Fruit fly (Drosophila melanogaster) whole organism, prepupa: ENCODE data around the gene ND-20L.

Experiments
- CG10669 ChIP-seq: fragments of 200-800 bp; sonication (Bioruptor generic); optimal IDR thresholded peaks from 3 replicates; lab custom pipeline; 2018; ENCODE audit warnings: missing biosample characterization, mild to moderate bottlenecking, missing genetic modification characterization, moderate library complexity
- CG11294 ChIP-seq: fragments of 200-800 bp; sonication (Bioruptor generic); IDR thresholded peaks from 2 replicates; pipeline ENCODE4 v1.3.6; 2022; ENCODE audit warnings: missing biosample characterization, missing genetic modification characterization
- CG11762 ChIP-seq: fragments of 200-800 bp; sonication (Bioruptor generic); optimal IDR thresholded peaks from 3 replicates; lab custom pipeline; 2016; ENCODE audit warnings: missing biosample characterization, missing genetic modification characterization; ENCODE audit not compliant: insufficient read depth
- CG11902 ChIP-seq: fragments of 200-800 bp; sonication (Bioruptor generic); optimal IDR thresholded peaks from 3 replicates; lab custom pipeline; 2016; ENCODE audit warnings: missing biosample characterization, missing genetic modification characterization
- CG15336 ChIP-seq: fragments of 200-800 bp; sonication (Bioruptor generic); IDR thresholded peaks from 2 replicates; pipeline ENCODE4 v1.3.6; 2022; ENCODE audit warnings: missing biosample characterization, missing genetic modification characterization
- CG1621 ChIP-seq: fragments of 200-800 bp; sonication (Bioruptor generic); optimal IDR thresholded peaks from 3 replicates; lab custom pipeline; 2018; ENCODE audit warnings: missing biosample characterization, mild to moderate bottlenecking, missing genetic modification characterization
- CG3032 ChIP-seq: fragments of 200-800 bp; optimal IDR thresholded peaks from 2 replicates; lab custom pipeline; 2019; ENCODE audit warnings: missing biosample characterization, mild to moderate bottlenecking, missing genetic modification characterization, moderate library complexity
- CG31627 ChIP-seq: fragments of 200-800 bp; sonication (Bioruptor generic); optimal IDR thresholded peaks from 3 replicates; lab custom pipeline; 2016; ENCODE audit warnings: missing biosample characterization, missing genetic modification characterization
- CG32006 ChIP-seq: fragments of 200-800 bp; sonication (Bioruptor generic); optimal IDR thresholded peaks from 3 replicates; lab custom pipeline; 2017; ENCODE audit warnings: missing biosample characterization, mild to moderate bottlenecking, missing genetic modification characterization
- CG34406 ChIP-seq: fragments of 200-800 bp; sonication (Bioruptor generic); optimal IDR thresholded peaks from 3 replicates; lab custom pipeline; 2016; ENCODE audit warnings: missing biosample characterization, missing genetic modification characterization
- CG4318 ChIP-seq: fragments of 200-800 bp; sonication (Bioruptor generic); optimal IDR thresholded peaks from 3 replicates; lab custom pipeline; 2017; ENCODE audit warnings: missing biosample characterization, mild to moderate bottlenecking, missing genetic modification characterization
- CG6163 ChIP-seq: fragments of 200-800 bp; sonication (Bioruptor generic); IDR thresholded peaks from 3 replicates; pipeline ENCODE4 v1.3.6; 2022; ENCODE audit warnings: missing biosample characterization, missing genetic modification characterization
- CG6276 ChIP-seq: fragments of 200-800 bp; sonication (Bioruptor generic); optimal IDR thresholded peaks from 2 replicates; lab custom pipeline; 2017; ENCODE audit warnings: missing biosample characterization, mild to moderate bottlenecking, missing genetic modification characterization
- CG6792 ChIP-seq: fragments of 200-800 bp; sonication (Bioruptor generic); optimal IDR thresholded peaks from 3 replicates; lab custom pipeline; 2016; ENCODE audit warnings: missing biosample characterization, missing genetic modification characterization
- CG6808 ChIP-seq: fragments of 200-800 bp; sonication (Bioruptor generic); optimal IDR thresholded peaks from 3 replicates; lab custom pipeline; 2017; ENCODE audit warnings: missing biosample characterization, missing genetic modification characterization, mild to moderate bottlenecking, moderate library complexity, missing genetic modification reagents
- CG6854 ChIP-seq: fragments of 200-800 bp; sonication (Bioruptor generic); optimal IDR thresholded peaks from 2 replicates; lab custom pipeline; 2017; ENCODE audit warnings: missing biosample characterization, mild to moderate bottlenecking, missing genetic modification characterization
- CG7368 ChIP-seq: fragments of 200-800 bp; sonication (Bioruptor generic); optimal IDR thresholded peaks from 3 replicates; lab custom pipeline; 2016; ENCODE audit warnings: missing biosample characterization, missing genetic modification characterization
- CG8119 ChIP-seq: fragments of 200-800 bp; sonication (Bioruptor generic); IDR thresholded peaks from 3 replicates; pipeline ENCODE4 v1.3.6; 2022; ENCODE audit warnings: missing biosample characterization, missing genetic modification characterization
- CG8319 ChIP-seq: fragments of 200-800 bp; sonication (Bioruptor generic); optimal IDR thresholded peaks from 3 replicates; lab custom pipeline; 2016; ENCODE audit warnings: missing biosample characterization, missing genetic modification characterization
- CG8632 ChIP-seq: fragments of 200-800 bp; sonication (Bioruptor generic); optimal IDR thresholded peaks from 3 replicates; lab custom pipeline; 2016; ENCODE audit warnings: missing biosample characterization, missing genetic modification characterization
- CG9139 ChIP-seq: fragments of 200-800 bp; sonication (Bioruptor generic); optimal IDR thresholded peaks from 3 replicates; lab custom pipeline; 2017; ENCODE audit warnings: missing biosample characterization, mild to moderate bottlenecking, missing genetic modification characterization
- Eip75B ChIP-seq: fragments of 200-800 bp; sonication (Bioruptor generic); optimal IDR thresholded peaks from 3 replicates; lab custom pipeline; 2016; ENCODE audit warnings: missing biosample characterization, missing genetic modification characterization
- Eip78C ChIP-seq: fragments of 200-800 bp; sonication (Bioruptor generic); peaks from one replicate; lab custom pipeline; 2016; ENCODE audit warnings: missing biosample characterization, missing genetic modification characterization
- Eip93F ChIP-seq: fragments of 200-800 bp; sonication (Bioruptor generic); optimal IDR thresholded peaks from 2 replicates; lab custom pipeline; 2016; ENCODE audit warnings: missing biosample characterization, mild to moderate bottlenecking, missing genetic modification characterization
- Ets21C ChIP-seq: fragments of 200-800 bp; sonication (Bioruptor generic); optimal IDR thresholded peaks from 3 replicates; lab custom pipeline; 2016; ENCODE audit warnings: missing biosample characterization, missing genetic modification characterization
- Ets96B ChIP-seq: fragments of 200-800 bp; optimal IDR thresholded peaks from 2 replicates; lab custom pipeline; 2019; ENCODE audit warnings: missing biosample characterization, mild to moderate bottlenecking, missing genetic modification characterization, moderate library complexity
- Gug ChIP-seq: fragments of 200-800 bp; sonication (Bioruptor generic); IDR thresholded peaks from 2 replicates; pipeline ENCODE4 v1.3.6; 2022; ENCODE audit warnings: missing biosample characterization, missing genetic modification characterization
- Hr38 ChIP-seq: sonication (Bioruptor generic); optimal IDR thresholded peaks from 2 replicates; lab custom pipeline; 2016; ENCODE audit warnings: missing biosample characterization, missing genetic modification characterization
- Hr39 ChIP-seq: fragments of 200-800 bp; sonication (Bioruptor generic); optimal IDR thresholded peaks from 2 replicates; lab custom pipeline; 2016; ENCODE audit warnings: missing biosample characterization, missing genetic modification characterization
- Lpt ChIP-seq: fragments of 200-800 bp; sonication (Bioruptor generic); optimal IDR thresholded peaks from 3 replicates; lab custom pipeline; 2016; ENCODE audit warnings: missing biosample characterization, missing genetic modification characterization
- Met ChIP-seq: fragments of 200-800 bp; sonication (Bioruptor generic); optimal IDR thresholded peaks from 3 replicates; lab custom pipeline; 2016; ENCODE audit warnings: missing biosample characterization, missing genetic modification characterization
- Smox ChIP-seq: fragments of 200-800 bp; sonication (Bioruptor generic); optimal IDR thresholded peaks from 3 replicates; lab custom pipeline; 2016; ENCODE audit warnings: missing biosample characterization, missing genetic modification characterization
- Sox14 ChIP-seq: fragments of 200-800 bp; sonication (Bioruptor generic); optimal IDR thresholded peaks from 3 replicates; lab custom pipeline; 2016; ENCODE audit warnings: missing biosample characterization, missing genetic modification characterization
- Sox15 ChIP-seq: fragments of 200-800 bp; sonication (Bioruptor generic); optimal IDR thresholded peaks from 3 replicates; lab custom pipeline; 2016; ENCODE audit warnings: missing biosample characterization, missing genetic modification characterization
- cyc ChIP-seq: fragments of 200-800 bp; sonication (Bioruptor generic); optimal IDR thresholded peaks from 3 replicates; lab custom pipeline; 2016; ENCODE audit warnings: missing biosample characterization, missing genetic modification characterization
- dac ChIP-seq: fragments of 200-800 bp; sonication (Bioruptor generic); optimal IDR thresholded peaks from 2 replicates; lab custom pipeline; 2017; ENCODE audit warnings: missing biosample characterization, mild to moderate bottlenecking, missing genetic modification characterization
- dsx ChIP-seq: fragments of 200-800 bp; optimal IDR thresholded peaks from 3 replicates; lab custom pipeline; 2019; ENCODE audit warnings: missing biosample characterization, mild to moderate bottlenecking, missing genetic modification characterization, moderate library complexity; ENCODE audit not compliant: poor library complexity, severe bottlenecking
- eg ChIP-seq: fragments of 200-800 bp; sonication (Bioruptor generic); IDR thresholded peaks from 3 replicates; pipeline ENCODE4 v1.3.6; 2022; ENCODE audit warnings: missing biosample characterization, missing genetic modification characterization
- esn ChIP-seq: fragments of 200-800 bp; sonication (Bioruptor generic); optimal IDR thresholded peaks from 2 replicates; lab custom pipeline; 2016; ENCODE audit warnings: missing biosample characterization, mild to moderate bottlenecking, missing genetic modification characterization, moderate library complexity
- fd85E ChIP-seq: fragments of 200-800 bp; sonication (Bioruptor generic); optimal IDR thresholded peaks from 3 replicates; lab custom pipeline; 2016; ENCODE audit warnings: missing biosample characterization, missing genetic modification characterization
- lz ChIP-seq: fragments of 200-800 bp; sonication (Bioruptor generic); optimal IDR thresholded peaks from 3 replicates; lab custom pipeline; 2016; ENCODE audit warnings: missing biosample characterization, missing genetic modification characterization
- net ChIP-seq: fragments of 200-800 bp; sonication (Bioruptor generic); optimal IDR thresholded peaks from 3 replicates; lab custom pipeline; 2016; ENCODE audit warnings: missing biosample characterization, missing genetic modification characterization
- salr ChIP-seq, 2 experiments: fragments of 200-800 bp; sonication (Bioruptor generic); optimal IDR thresholded peaks; 3 replicates each; lab custom pipeline; 2016 to 2018; ENCODE audit warnings: missing biosample characterization in 2 of 2, missing genetic modification characterization in 2 of 2, mild to moderate bottlenecking in 1 of 2
- spab ChIP-seq: fragments of 200-800 bp; sonication (Bioruptor generic); optimal IDR thresholded peaks from 2 replicates; lab custom pipeline; 2017; ENCODE audit warnings: missing biosample characterization, mild to moderate bottlenecking, missing genetic modification characterization, missing genetic modification reagents
- ss ChIP-seq, 2 experiments: fragments of 200-800 bp; sonication (Bioruptor generic); optimal IDR thresholded peaks; 2 replicates in 1 of 2; 3 replicates in 1 of 2; lab custom pipeline; 2017 to 2018; ENCODE audit warnings: mild to moderate bottlenecking in 2 of 2, missing biosample characterization in 2 of 2, missing genetic modification characterization in 2 of 2, moderate library complexity in 1 of 2
- topi ChIP-seq: fragments of 200-800 bp; sonication (Bioruptor generic); optimal IDR thresholded peaks from 3 replicates; lab custom pipeline; 2016; ENCODE audit warnings: missing biosample characterization, missing genetic modification characterization
- vri ChIP-seq: fragments of 200-800 bp; sonication (Bioruptor generic); optimal IDR thresholded peaks from 3 replicates; lab custom pipeline; 2016; ENCODE audit warnings: missing biosample characterization, mild to moderate bottlenecking, missing genetic modification characterization

Gene ND-20L

dm6 chr3R:29503406-29504116 lies 12.0 kb upstream of the ND-20L start, which contains the start of gene Trc8:
Gene Trc8 (minus strand): TSS chr3R:29503797.
- TF ChIP-seq salr (GFP tag; optimal IDR thresholded peaks at IDR 0.05; lab: Kevin White, UChicago): no peak
- TF ChIP-seq CG6792 (GFP tag; lab: Kevin White, UChicago): no peak
- TF ChIP-seq CG6163 (GFP tag; lab: Robert Waterston, UW): peak; percentile 36; the same call in 1 of the 3 replicates
- TF ChIP-seq Ets96B (tag; lab: Kevin White, UChicago): peak; percentile 1
- TF ChIP-seq CG6808 (GFP tag; lab: Kevin White, UChicago): peak; percentile 62
- no peak for TF ChIP-seq CG11902 (GFP tag; lab: Kevin White, UChicago)
- TF ChIP-seq Sox14: peak; percentile 39
- peak; percentile 43 for TF ChIP-seq Eip78C
- no peak for TF ChIP-seq CG32006 (GFP tag; lab: Kevin White, UChicago)
- no peak for TF ChIP-seq Sox15 (GFP tag; lab: Kevin White, UChicago)

dm6 chr3R:29506581-29506980 lies 8.9 kb upstream of the ND-20L start:
- TF ChIP-seq Hr39 (peak; percentile 15), CG10669 (no peak), CG8319 (GFP tag; lab: Kevin White, UChicago) (no peak), CG11294 (GFP tag; lab: Robert Waterston, UW) (peak; percentile 30; the same call in 1 of the 2 replicates), CG6276 (GFP tag; lab: Kevin White, UChicago) (no peak), Hr38 (GFP tag; lab: Kevin White, UChicago) (no peak), topi (GFP tag; lab: Kevin White, UChicago) (peak; percentile 22), Met (GFP tag; lab: Kevin White, UChicago) (peak; percentile 2), eg (peak; percentile 49; the same call in 2 of the 3 replicates), vri (GFP tag; lab: Kevin White, UChicago) (no peak), CG6163 (GFP tag; lab: Robert Waterston, UW) (peak; percentile 77), Sox15 (GFP tag; lab: Kevin White, UChicago) (no peak), CG31627 (GFP tag; lab: Kevin White, UChicago) (no peak), CG9139 (GFP tag; lab: Kevin White, UChicago) (no peak), net (GFP tag; lab: Kevin White, UChicago) (no peak), esn (GFP tag; lab: Kevin White, UChicago) (peak; percentile 43), Eip75B (GFP tag; lab: Kevin White, UChicago) (peak; percentile 27), CG1621 (peak; percentile 28), CG8119 (no peak), CG11902 (GFP tag; lab: Kevin White, UChicago) (peak; percentile 13), CG6854 (GFP tag; lab: Kevin White, UChicago) (no peak), Gug (GFP tag; lab: Robert Waterston, UW) (no peak), ss (GFP tag; optimal IDR thresholded peaks at IDR 0.05; lab: Kevin White, UChicago) (peak; percentile 5 to 67), Eip93F (GFP tag; lab: Kevin White, UChicago) (peak; percentile 28), lz (GFP tag; lab: Kevin White, UChicago) (peak; percentile 42), CG6792 (GFP tag; lab: Kevin White, UChicago) (peak; percentile 64), Ets96B (tag; lab: Kevin White, UChicago) (peak; percentile 80), CG4318 (GFP tag; lab: Kevin White, UChicago) (no peak), Lpt (no peak), CG11762 (GFP tag; lab: Kevin White, UChicago) (peak; percentile 2), CG6808 (GFP tag; lab: Kevin White, UChicago) (peak; percentile 53), Ets21C (GFP tag; lab: Kevin White, UChicago) (no peak), CG7368 (peak; percentile 5), CG15336 (GFP tag; lab: Robert Waterston, UW) (no peak), CG8632 (GFP tag; lab: Kevin White, UChicago) (peak; percentile 36), fd85E (GFP tag; lab: Kevin White, UChicago) (no peak), CG34406 (GFP tag; lab: Kevin White, UChicago) (peak; percentile 13), dac (GFP tag; lab: Kevin White, UChicago) (no peak), dsx (GFP tag; lab: Kevin White, UChicago) (peak; percentile 12), CG3032 (peak; percentile 78), cyc (GFP tag; lab: Kevin White, UChicago) (no peak), Smox (GFP tag; lab: Kevin White, UChicago) (no peak), salr (GFP tag; optimal IDR thresholded peaks at IDR 0.05; lab: Kevin White, UChicago) (peak in 1 of 2 experiments; percentile 6), Eip78C (peak; percentile 80), spab (GFP tag; lab: Kevin White, UChicago) (peak; percentile 7)
